Worm (Caenorhabditis elegans): ENCODE measurements around the gene C50B8.4.

DNA sequence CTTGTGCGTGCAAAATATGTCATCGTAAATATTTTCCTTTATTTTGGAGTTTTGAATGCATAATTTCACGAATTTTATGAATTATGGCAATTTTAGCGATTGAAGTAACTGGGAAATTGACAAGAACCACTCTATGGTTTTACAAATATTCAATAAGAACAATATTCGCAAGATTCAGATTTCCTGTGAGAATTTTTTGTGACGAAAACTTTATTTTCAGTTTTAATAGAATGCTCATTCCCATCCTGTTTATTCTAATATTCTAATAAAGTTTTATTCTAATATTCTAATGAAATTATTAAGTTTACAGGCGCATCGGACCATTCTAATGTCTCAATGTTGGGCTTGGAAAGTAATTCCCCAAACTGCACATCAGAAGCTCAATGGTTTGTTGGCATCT, 48.6 kb upstream of the C50B8.4 start, which contains the start of gene R11G10.3:
- TF ChIP-seq ZK546.5 (tag; optimal IDR thresholded peaks at IDR 0.05) = no peak
- TF ChIP-seq F13H6.1 (tag; optimal IDR thresholded peaks at IDR 0.05) = no peak
- no peak for TF ChIP-seq blmp-1 (tag; optimal IDR thresholded peaks at IDR 0.05; ENCODE audit: insufficient read depth)
- no peak for TF ChIP-seq lin-13 (GFP tag; optimal IDR thresholded peaks at IDR 0.05)
- TF ChIP-seq fos-1 (tag; optimal IDR thresholded peaks at IDR 0.05) = no peak
- no peak for TF ChIP-seq nhr-23 (tag; optimal IDR thresholded peaks at IDR 0.05)
- TF ChIP-seq unc-39 (tag; optimal IDR thresholded peaks at IDR 0.05) = no peak
- no peak for TF ChIP-seq snpc-4 (tag; optimal IDR thresholded peaks at IDR 0.05)
- no peak for TF ChIP-seq nhr-11 (tag; optimal IDR thresholded peaks at IDR 0.05)
- no peak for TF ChIP-seq peb-1 (tag; optimal IDR thresholded peaks at IDR 0.05)
- no peak for TF ChIP-seq nhr-25 (tag; optimal IDR thresholded peaks at IDR 0.05)
- no peak for TF ChIP-seq Y55F3AM.14 (GFP tag; optimal IDR thresholded peaks at IDR 0.05)

Measured in whole organism, L2 larva.